Fruit fly (Drosophila melanogaster) whole organism, embryonic: ENCODE measurements around the gene CG44303.

Source experiments
- Atf3 ChIP-seq: fragments of 200-800 bp; sonication (Bioruptor generic); optimal IDR thresholded peaks from 3 replicates; lab custom pipeline; 2016; ENCODE audit warnings: missing biosample characterization, missing genetic modification characterization
- CG12299 ChIP-seq: fragments of 200-800 bp; sonication (Bioruptor generic); optimal IDR thresholded peaks from 2 replicates; lab custom pipeline; 2018; ENCODE audit warnings: missing biosample characterization, mild to moderate bottlenecking, missing genetic modification characterization
- CG16779 ChIP-seq: fragments of 200-800 bp; sonication (Bioruptor generic); IDR thresholded peaks from 2 replicates; pipeline ENCODE4 v1.3.6; 2022; ENCODE audit warnings: missing biosample characterization, missing genetic modification characterization
- CG30431 ChIP-seq: fragments of 200-800 bp; sonication (Bioruptor generic); optimal IDR thresholded peaks from 2 replicates; lab custom pipeline; 2017; ENCODE audit warnings: missing biosample characterization, missing genetic modification characterization
- CG31365 ChIP-seq: fragments of 200-800 bp; sonication (Bioruptor generic); optimal IDR thresholded peaks from 2 replicates; lab custom pipeline; 2018; ENCODE audit warnings: missing biosample characterization, mild to moderate bottlenecking, missing genetic modification characterization
- Med ChIP-seq: fragments of 200-800 bp; sonication (Bioruptor generic); peaks from one replicate; lab custom pipeline; 2016; ENCODE audit warnings: missing biosample characterization, missing genetic modification characterization, mild to moderate bottlenecking, inconsistent platforms, moderate library complexity
- chif ChIP-seq, 2 experiments: fragments of 200-800 bp; sonication (Bioruptor generic); optimal IDR thresholded peaks; 3 replicates each; lab custom pipeline; 2016; ENCODE audit warnings: missing biosample characterization in 2 of 2, missing genetic modification characterization in 2 of 2
- disco-r ChIP-seq: fragments of 200-800 bp; sonication (Bioruptor generic); optimal IDR thresholded peaks from 2 replicates; lab custom pipeline; 2016; ENCODE audit warnings: missing biosample characterization, missing genetic modification characterization
- p53 ChIP-seq: fragments of 200-800 bp; sonication (Bioruptor generic); optimal IDR thresholded peaks from 2 replicates; lab custom pipeline; 2016; ENCODE audit warnings: missing biosample characterization, missing genetic modification characterization
- tup ChIP-seq: fragments of 200-800 bp; sonication (Bioruptor generic); optimal IDR thresholded peaks from 2 replicates; lab custom pipeline; 2016; ENCODE audit warnings: missing biosample characterization, mild to moderate bottlenecking, missing genetic modification characterization, moderate library complexity

DNA sequence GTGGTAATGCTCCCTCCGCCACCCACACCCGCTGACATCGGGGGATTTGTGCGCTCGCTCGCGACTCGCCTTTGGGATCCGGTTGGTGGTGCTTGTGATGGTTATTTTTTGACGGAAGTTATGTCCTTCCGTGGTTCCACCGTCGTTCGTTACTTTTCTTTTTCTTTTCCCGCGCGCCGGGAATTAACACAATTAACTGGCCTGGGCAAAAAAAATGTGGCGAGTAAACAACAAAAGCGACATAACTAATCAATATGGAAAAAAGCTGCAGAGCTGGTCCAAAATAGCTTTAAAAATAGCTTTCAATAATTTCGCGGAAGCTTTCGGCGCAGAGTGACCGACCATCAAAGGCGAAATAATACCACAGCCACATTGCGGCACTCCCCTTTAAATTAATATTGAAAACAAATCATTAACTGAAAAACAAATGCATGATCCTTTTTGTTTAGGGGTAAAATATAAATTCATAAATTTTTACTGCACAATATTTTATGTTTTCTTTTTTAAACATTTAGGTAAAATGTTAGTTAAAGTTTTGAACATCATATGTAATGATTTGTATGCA, 11.1 kb upstream of the CG44303 start, which contains the start of gene CG14440:
- TF ChIP-seq Med, result peak; percentile 77
- TF ChIP-seq chif (GFP tag; optimal IDR thresholded peaks at IDR 0.05; lab: Kevin White, UChicago), result no peak
- TF ChIP-seq disco-r, result no peak
- TF ChIP-seq CG31365 (tag; lab: Kevin White, UChicago), result no peak
- TF ChIP-seq CG30431, result no peak
- TF ChIP-seq CG16779, result no peak
- no peak for TF ChIP-seq p53 (GFP tag; lab: Kevin White, UChicago)
- TF ChIP-seq Atf3, result no peak
- TF ChIP-seq CG12299, result no peak
- no peak for TF ChIP-seq tup (GFP tag; lab: Kevin White, UChicago)
